Worm (Caenorhabditis elegans) whole organism, early embryonic: ENCODE results near the gene K09E2.1.

Source experiments
- B0310.2 ChIP-seq: sonication (generic microtip); optimal IDR thresholded peaks from 2 replicates; lab custom pipeline; 2016; ENCODE audit warnings: mild to moderate bottlenecking, missing genetic modification characterization, missing compliant biosample characterization
- F13C5.2 ChIP-seq: sonication (generic microtip); optimal IDR thresholded peaks from 2 replicates; lab custom pipeline; 2017; ENCODE audit warnings: mild to moderate bottlenecking, missing genetic modification characterization, inconsistent platforms, missing compliant biosample characterization
- aly-1 ChIP-seq: sonication (generic microtip); optimal IDR thresholded peaks from 2 replicates; lab custom pipeline; 2016; ENCODE audit warnings: missing genetic modification characterization, missing compliant biosample characterization
- ama-1 ChIP-seq: fragments of 150-350 bp; optimal IDR thresholded peaks from 2 replicates; lab custom pipeline; 2014
- ceh-13 ChIP-seq: fragments of 200-800 bp; sonication (Bioruptor generic); optimal IDR thresholded peaks from 2 replicates; lab custom pipeline; 2018; ENCODE audit warnings: mild to moderate bottlenecking, missing genetic modification characterization, missing compliant biosample characterization
- ceh-36 ChIP-seq: sonication (generic microtip); optimal IDR thresholded peaks from 2 replicates; lab custom pipeline; 2016; ENCODE audit warnings: missing genetic modification characterization, inconsistent platforms, missing compliant biosample characterization
- flt-1 ChIP-seq: fragments of 200-800 bp; sonication (Bioruptor generic); IDR thresholded peaks from 2 replicates; pipeline ENCODE4 v1.3.6; 2022; ENCODE audit warnings: missing genetic modification characterization, missing compliant biosample characterization
- hmbx-1 ChIP-seq: sonication (generic microtip); optimal IDR thresholded peaks from 2 replicates; lab custom pipeline; 2016; ENCODE audit warnings: mild to moderate bottlenecking, missing genetic modification characterization, missing compliant biosample characterization
- pes-1 ChIP-seq: fragments of 200-800 bp; sonication (Bioruptor generic); IDR thresholded peaks from 2 replicates; pipeline ENCODE4 v1.3.6; 2022; ENCODE audit warnings: missing genetic modification reagents, missing genetic modification characterization, missing compliant biosample characterization
- sea-1 ChIP-seq: fragments of 200-800 bp; sonication (Bioruptor generic); conservative IDR thresholded peaks from 2 replicates; pipeline ENCODE4 v1.3.6; 2022; ENCODE audit warnings: missing genetic modification characterization, missing compliant biosample characterization
- tra-4 ChIP-seq: sonication (generic microtip); optimal IDR thresholded peaks from 2 replicates; lab custom pipeline; 2017; ENCODE audit warnings: missing genetic modification characterization, missing compliant biosample characterization

DNA sequence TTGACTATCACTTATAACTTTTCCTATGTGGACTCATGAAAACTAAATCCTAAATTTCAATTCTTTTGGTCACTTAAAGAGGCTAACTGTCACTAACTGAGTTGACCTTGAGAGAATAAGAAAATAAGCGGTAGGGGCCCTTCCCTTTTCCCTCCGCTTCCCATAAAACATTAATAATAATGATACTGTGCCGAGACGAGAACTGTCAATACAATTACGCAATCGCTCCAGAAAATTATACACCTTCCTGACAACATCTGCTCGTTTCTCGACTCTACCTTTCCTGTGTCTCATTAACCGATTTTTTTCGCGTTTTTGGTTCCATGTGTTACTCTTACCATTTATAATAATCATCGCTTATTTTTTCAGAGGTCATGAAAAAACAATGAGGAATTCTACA, 20.8 kb upstream of the K09E2.1 start:
- TF ChIP-seq B0310.2 (tag; lab: Kevin White, UChicago): no peak
- no peak for TF ChIP-seq ama-1 (lab: Kevin White, UChicago)
- TF ChIP-seq F13C5.2 (tag; lab: Kevin White, UChicago): no peak
- TF ChIP-seq ceh-13 (GFP tag; lab: Kevin White, UChicago): no peak
- TF ChIP-seq flt-1 (GFP tag; lab: Robert Waterston, UW): no peak
- TF ChIP-seq ceh-36 (tag; lab: Kevin White, UChicago): no peak
- TF ChIP-seq pes-1: no peak
- no peak for TF ChIP-seq aly-1
- TF ChIP-seq tra-4: no peak
- no peak for TF ChIP-seq hmbx-1
- TF ChIP-seq sea-1 (GFP tag; lab: Robert Waterston, UW): no peak
